Fruit fly (Drosophila melanogaster) whole organism, pupa: ENCODE data around the gene CG15533.

Source experiments
- CG10348 ChIP-seq: fragments of 200-800 bp; sonication (Bioruptor generic); IDR thresholded peaks from 2 replicates; pipeline ENCODE4 v1.3.6; 2022; ENCODE audit warnings: missing biosample characterization, missing genetic modification characterization
- CG12605 ChIP-seq: fragments of 200-800 bp; sonication (Bioruptor generic); IDR thresholded peaks from 2 replicates; pipeline ENCODE4 v1.3.6; 2022; ENCODE audit warnings: missing biosample characterization, missing genetic modification characterization
- CG13204 ChIP-seq: fragments of 200-800 bp; sonication (Bioruptor generic); optimal IDR thresholded peaks from 2 replicates; lab custom pipeline; 2018; ENCODE audit warnings: missing biosample characterization, mild to moderate bottlenecking, missing genetic modification characterization, moderate library complexity
- CG14655 ChIP-seq: fragments of 200-800 bp; sonication (Bioruptor generic); optimal IDR thresholded peaks from 3 replicates; lab custom pipeline; 2017; ENCODE audit warnings: mild to moderate bottlenecking, missing biosample characterization, missing genetic modification reagents, missing genetic modification characterization
- CG15710 ChIP-seq: fragments of 200-800 bp; sonication (Bioruptor generic); optimal IDR thresholded peaks from 2 replicates; lab custom pipeline; 2018; ENCODE audit warnings: missing biosample characterization, mild to moderate bottlenecking, missing genetic modification characterization, moderate library complexity
- CG17806 ChIP-seq: fragments of 200-800 bp; sonication (Bioruptor generic); optimal IDR thresholded peaks from 2 replicates; lab custom pipeline; 2018; ENCODE audit warnings: missing biosample characterization, mild to moderate bottlenecking, missing genetic modification characterization, moderate library complexity
- CG32121 ChIP-seq: fragments of 200-800 bp; sonication (Bioruptor generic); IDR thresholded peaks from 2 replicates; pipeline ENCODE4 v1.3.6; 2022; ENCODE audit warnings: missing biosample characterization, missing genetic modification characterization
- CG34367 ChIP-seq: fragments of 200-800 bp; sonication (Bioruptor generic); optimal IDR thresholded peaks from 2 replicates; lab custom pipeline; 2018; ENCODE audit warnings: missing biosample characterization, mild to moderate bottlenecking, missing genetic modification characterization
- CG4496 ChIP-seq: fragments of 200-800 bp; sonication (Bioruptor generic); IDR thresholded peaks from 3 replicates; pipeline ENCODE4 v1.3.6; 2022; ENCODE audit warnings: missing biosample characterization, missing genetic modification characterization
- CG8159 ChIP-seq: fragments of 200-800 bp; sonication (Bioruptor generic); optimal IDR thresholded peaks from 3 replicates; lab custom pipeline; 2018; ENCODE audit warnings: missing biosample characterization, mild to moderate bottlenecking, missing genetic modification characterization, moderate library complexity
- CG8301 ChIP-seq: fragments of 200-800 bp; sonication (Bioruptor generic); optimal IDR thresholded peaks from 2 replicates; lab custom pipeline; 2018; ENCODE audit warnings: missing biosample characterization, mild to moderate bottlenecking, missing genetic modification characterization
- CG9948 ChIP-seq: fragments of 200-800 bp; sonication (Bioruptor generic); optimal IDR thresholded peaks from 2 replicates; lab custom pipeline; 2018; ENCODE audit warnings: missing biosample characterization, mild to moderate bottlenecking, missing genetic modification characterization, moderate library complexity
- D1 ChIP-seq: fragments of 200-800 bp; sonication (Bioruptor generic); optimal IDR thresholded peaks from 2 replicates; lab custom pipeline; 2018; ENCODE audit warnings: missing biosample characterization, mild to moderate bottlenecking, missing genetic modification characterization, moderate library complexity
- EcR ChIP-seq: fragments of 200-800 bp; sonication (Bioruptor generic); optimal IDR thresholded peaks from 3 replicates; lab custom pipeline; 2019; ENCODE audit warnings: missing biosample characterization, missing genetic modification characterization, mild to moderate bottlenecking, moderate library complexity, missing genetic modification reagents
- Ets98B ChIP-seq: fragments of 200-800 bp; sonication (Bioruptor generic); IDR thresholded peaks from 2 replicates; pipeline ENCODE4 v1.3.6; 2022; ENCODE audit warnings: missing biosample characterization, missing genetic modification characterization
- Pif1A ChIP-seq: fragments of 200-800 bp; sonication (Bioruptor generic); optimal IDR thresholded peaks from 3 replicates; lab custom pipeline; 2016; ENCODE audit warnings: missing biosample characterization, missing genetic modification characterization
- Pif1B ChIP-seq: fragments of 200-800 bp; sonication (Bioruptor generic); optimal IDR thresholded peaks from 3 replicates; lab custom pipeline; 2016; ENCODE audit warnings: missing biosample characterization, missing genetic modification characterization
- Snoo ChIP-seq: fragments of 200-800 bp; sonication (Bioruptor generic); optimal IDR thresholded peaks from 3 replicates; lab custom pipeline; 2017; ENCODE audit warnings: missing biosample characterization, mild to moderate bottlenecking, missing genetic modification characterization, inconsistent platforms
- fd96Ca ChIP-seq: fragments of 200-800 bp; sonication (Bioruptor generic); IDR thresholded peaks from 3 replicates; pipeline ENCODE4 v1.3.6; 2022; ENCODE audit warnings: missing biosample characterization, missing genetic modification characterization
- gl ChIP-seq: fragments of 200-800 bp; sonication (Bioruptor generic); optimal IDR thresholded peaks from 2 replicates; lab custom pipeline; 2018; ENCODE audit warnings: missing biosample characterization, mild to moderate bottlenecking, missing genetic modification characterization
- rn ChIP-seq: fragments of 200-800 bp; sonication (Bioruptor generic); IDR thresholded peaks from 2 replicates; pipeline ENCODE4 v1.3.6; 2022; ENCODE audit warnings: missing biosample characterization, missing genetic modification characterization

CG15533 gene

dm6 chr3R:30443549-30444133 is 15.0 kb downstream of the CG15533 start, which contains the start of gene CG15537:
TSS of gene CG15537 (minus strand) at chr3R:30443599.
- TF ChIP-seq Pif1B, result no peak
- no peak for TF ChIP-seq Ets98B (GFP tag; lab: Robert Waterston, UW)
- TF ChIP-seq EcR (GFP tag; lab: Kevin White, UChicago), result no peak

- TF ChIP-seq CG8301 (tag; lab: Kevin White, UChicago) (no peak), Snoo (tag; lab: Kevin White, UChicago) (no peak), Pif1B (no peak)
Observed at dm6 chr3R:30444946-30445345, 16.3 kb downstream of the CG15533 start, which contains the start of gene Osi23. TSS of gene Osi23 (minus strand) at chr3R:30445046.

dm6 chr3R:30449446-30449845 is 20.8 kb downstream of the CG15533 start:
- no peak for TF ChIP-seq CG34367 (tag; lab: Kevin White, UChicago)
- TF ChIP-seq EcR (GFP tag; lab: Kevin White, UChicago), result no peak
- TF ChIP-seq CG14655 (GFP tag; lab: Kevin White, UChicago), result no peak
- no peak for TF ChIP-seq Snoo (tag; lab: Kevin White, UChicago)
- no peak for TF ChIP-seq CG8159 (tag; lab: Kevin White, UChicago)
- TF ChIP-seq, all 21 proteins: peak for 0

- peak; percentile 2 for TF ChIP-seq CG17806
- TF ChIP-seq Pif1B, result peak; percentile 80
- TF ChIP-seq CG15710, result no peak
- peak; percentile 37 for TF ChIP-seq CG13204 (GFP tag; lab: Kevin White, UChicago)
- TF ChIP-seq Ets98B (GFP tag; lab: Robert Waterston, UW), result peak; percentile 39; the same call in 1 of the 2 replicates
- peak; percentile 33; the same call in 1 of the 2 replicates for TF ChIP-seq CG12605
- TF ChIP-seq fd96Ca (GFP tag; lab: Robert Waterston, UW), result peak; percentile 32; the same call in 1 of the 3 replicates
- no peak for TF ChIP-seq CG8159 (tag; lab: Kevin White, UChicago)
- TF ChIP-seq EcR (GFP tag; lab: Kevin White, UChicago), result no peak
- TF ChIP-seq CG10348 (GFP tag; lab: Robert Waterston, UW), result no peak
- no peak for TF ChIP-seq D1
- no peak for TF ChIP-seq CG14655 (GFP tag; lab: Kevin White, UChicago)
- peak; percentile 31 for TF ChIP-seq gl (tag; lab: Kevin White, UChicago)
- no peak for TF ChIP-seq CG8301 (tag; lab: Kevin White, UChicago)
- TF ChIP-seq Snoo (tag; lab: Kevin White, UChicago), result peak; percentile 62
- peak; percentile 48; the same call in 1 of the 3 replicates for TF ChIP-seq CG4496 (GFP tag; lab: Robert Waterston, UW)
- no peak for TF ChIP-seq CG9948 (tag; lab: Kevin White, UChicago)
- TF ChIP-seq Pif1A (GFP tag; lab: Kevin White, UChicago), result peak; percentile 77
- TF ChIP-seq CG34367 (tag; lab: Kevin White, UChicago), result peak; percentile 16
- no peak for TF ChIP-seq CG32121 (GFP tag; lab: Robert Waterston, UW)
- no peak for TF ChIP-seq rn
Observed at dm6 chr3R:30450224-30450623, 21.6 kb downstream of the CG15533 start.

- TF ChIP-seq rn (no peak), CG14655 (GFP tag; lab: Kevin White, UChicago) (no peak), CG34367 (tag; lab: Kevin White, UChicago) (no peak), EcR (GFP tag; lab: Kevin White, UChicago) (peak; percentile 27), CG9948 (tag; lab: Kevin White, UChicago) (no peak)
Observed at dm6 chr3R:30450690-30451343, 22.2 kb downstream of the CG15533 start.

- TF ChIP-seq D1, result no peak
- no peak for TF ChIP-seq CG8301 (tag; lab: Kevin White, UChicago)
- TF ChIP-seq EcR (GFP tag; lab: Kevin White, UChicago), result no peak
- TF ChIP-seq CG17806, result no peak
- TF ChIP-seq CG4496 (GFP tag; lab: Robert Waterston, UW), result no peak
- TF ChIP-seq CG12605, result no peak
- TF ChIP-seq CG34367 (tag; lab: Kevin White, UChicago), result no peak
- TF ChIP-seq Ets98B (GFP tag; lab: Robert Waterston, UW), result no peak
- no peak for TF ChIP-seq CG10348 (GFP tag; lab: Robert Waterston, UW)
- no peak for TF ChIP-seq fd96Ca (GFP tag; lab: Robert Waterston, UW)
- no peak for TF ChIP-seq CG15710
- no peak for TF ChIP-seq CG14655 (GFP tag; lab: Kevin White, UChicago)
- TF ChIP-seq CG9948 (tag; lab: Kevin White, UChicago), result no peak
- no peak for TF ChIP-seq rn
- TF ChIP-seq, all 21 proteins: peak for 0
Observed at dm6 chr3R:30453236-30453635, 24.6 kb downstream of the CG15533 start.

- no peak for TF ChIP-seq CG8159 (tag; lab: Kevin White, UChicago)
- no peak for TF ChIP-seq CG9948 (tag; lab: Kevin White, UChicago)
Observed at dm6 chr3R:30454442-30454841, 25.8 kb downstream of the CG15533 start.
